Fruit fly (Drosophila melanogaster): ENCODE results near the gene CG46427.

Gene CG46427

dm6 chr3R:12425510-12426309 is 13.2 kb downstream of the CG46427 start, which contains the start of gene Pp1-87B:
TSS of gene Pp1-87B (minus strand) at chr3R:12425917.
- TF ChIP-seq cnc (optimal IDR thresholded peaks at IDR 0.05) (no peak), toe (GFP tag; optimal IDR thresholded peaks at IDR 0.05) (no peak), CG5204 (GFP tag; optimal IDR thresholded peaks at IDR 0.05) (no peak), CG12768 (GFP tag; optimal IDR thresholded peaks at IDR 0.05) (no peak), Crg-1 (GFP tag; optimal IDR thresholded peaks at IDR 0.05) (peak; percentile 4), CG7101 (tag; optimal IDR thresholded peaks at IDR 0.05) (peak; percentile 24), Mnt (GFP tag; optimal IDR thresholded peaks at IDR 0.05) (peak; percentile 25), tj (GFP tag; optimal IDR thresholded peaks at IDR 0.05) (peak; percentile 27), CG1620 (GFP tag; optimal IDR thresholded peaks at IDR 0.05) (peak; percentile 40), CG11617 (GFP tag; optimal IDR thresholded peaks at IDR 0.05) (peak; percentile 33), pad (GFP tag; optimal IDR thresholded peaks at IDR 0.05) (peak; percentile 58), Clk (GFP tag; optimal IDR thresholded peaks at IDR 0.05) (peak; percentile 22), CG33017 (tag; optimal IDR thresholded peaks at IDR 0.05) (no peak), bab1 (GFP tag; optimal IDR thresholded peaks at IDR 0.05) (peak; percentile 4), kay (GFP tag; ENCODE audit: borderline replicate concordance) (no peak), ovo (GFP tag; optimal IDR thresholded peaks at IDR 0.05) (no peak), CG14711 (tag; optimal IDR thresholded peaks at IDR 0.05) (no peak), Hr96 (GFP tag; optimal IDR thresholded peaks at IDR 0.05) (no peak), cic (GFP tag; optimal IDR thresholded peaks at IDR 0.05) (no peak), CG7045 (GFP tag; optimal IDR thresholded peaks at IDR 0.05) (peak; percentile 51)

dm6 chr3R:12423997-12424396 is 14.9 kb downstream of the CG46427 start:
- no peak for TF ChIP-seq pad (GFP tag; optimal IDR thresholded peaks at IDR 0.05)
- no peak for TF ChIP-seq CG1620 (GFP tag; optimal IDR thresholded peaks at IDR 0.05)
- no peak for TF ChIP-seq Crg-1 (GFP tag; optimal IDR thresholded peaks at IDR 0.05)
- no peak for TF ChIP-seq CG7101 (tag; optimal IDR thresholded peaks at IDR 0.05)
- TF ChIP-seq cnc (optimal IDR thresholded peaks at IDR 0.05): no peak
- no peak for TF ChIP-seq CG33017 (tag; optimal IDR thresholded peaks at IDR 0.05)
- no peak for TF ChIP-seq CG11617 (GFP tag; optimal IDR thresholded peaks at IDR 0.05)
- TF ChIP-seq kay (GFP tag; ENCODE audit: borderline replicate concordance): no peak
- no peak for TF ChIP-seq Clk (GFP tag; optimal IDR thresholded peaks at IDR 0.05)
- no peak for TF ChIP-seq CG14711 (tag; optimal IDR thresholded peaks at IDR 0.05)
- no peak for TF ChIP-seq Hr96 (GFP tag; optimal IDR thresholded peaks at IDR 0.05)
- no peak for TF ChIP-seq Mnt (GFP tag; optimal IDR thresholded peaks at IDR 0.05)
- no peak for TF ChIP-seq CG12768 (GFP tag; optimal IDR thresholded peaks at IDR 0.05)
- no peak for TF ChIP-seq CG7045 (GFP tag; optimal IDR thresholded peaks at IDR 0.05)
- TF ChIP-seq toe (GFP tag; optimal IDR thresholded peaks at IDR 0.05): no peak
- TF ChIP-seq tj (GFP tag; optimal IDR thresholded peaks at IDR 0.05): no peak
- TF ChIP-seq bab1 (GFP tag; optimal IDR thresholded peaks at IDR 0.05): no peak
- no peak for TF ChIP-seq ovo (GFP tag; optimal IDR thresholded peaks at IDR 0.05)

dm6 chr3R:12422379-12422975 is 16.5 kb downstream of the CG46427 start, which contains the start of the genes Scgbeta and CG17202:
TSS of gene Scgbeta (minus strand) at chr3R:12422429.
TSS of gene CG17202 (plus strand) at chr3R:12422768.
- no peak for TF ChIP-seq Hr96 (GFP tag; optimal IDR thresholded peaks at IDR 0.05)
- no peak for TF ChIP-seq pad (GFP tag; optimal IDR thresholded peaks at IDR 0.05)
- TF ChIP-seq CG14711 (tag; optimal IDR thresholded peaks at IDR 0.05): no peak
- no peak for TF ChIP-seq Mnt (GFP tag; optimal IDR thresholded peaks at IDR 0.05)
- TF ChIP-seq Crg-1 (GFP tag; optimal IDR thresholded peaks at IDR 0.05): no peak
- no peak for TF ChIP-seq cnc (optimal IDR thresholded peaks at IDR 0.05)
- TF ChIP-seq CG33017 (tag; optimal IDR thresholded peaks at IDR 0.05): no peak
- no peak for TF ChIP-seq tj (GFP tag; optimal IDR thresholded peaks at IDR 0.05)
- TF ChIP-seq toe (GFP tag; optimal IDR thresholded peaks at IDR 0.05): no peak
- TF ChIP-seq cic (GFP tag; optimal IDR thresholded peaks at IDR 0.05): peak; percentile 22
- TF ChIP-seq CG12768 (GFP tag; optimal IDR thresholded peaks at IDR 0.05): peak; percentile 35
- no peak for TF ChIP-seq CG5204 (GFP tag; optimal IDR thresholded peaks at IDR 0.05)
- TF ChIP-seq CG1620 (GFP tag; optimal IDR thresholded peaks at IDR 0.05): no peak
- peak; percentile 10 for TF ChIP-seq bab1 (GFP tag; optimal IDR thresholded peaks at IDR 0.05)
- TF ChIP-seq CG7045 (GFP tag; optimal IDR thresholded peaks at IDR 0.05): no peak
- TF ChIP-seq kay (GFP tag; ENCODE audit: borderline replicate concordance): no peak
- TF ChIP-seq ovo (GFP tag; optimal IDR thresholded peaks at IDR 0.05): no peak
- TF ChIP-seq Clk (GFP tag; optimal IDR thresholded peaks at IDR 0.05): no peak
- TF ChIP-seq CG7101 (tag; optimal IDR thresholded peaks at IDR 0.05): peak; percentile 18
- TF ChIP-seq CG11617 (GFP tag; optimal IDR thresholded peaks at IDR 0.05): peak; percentile 13

- TF ChIP-seq tj (GFP tag; optimal IDR thresholded peaks at IDR 0.05) (no peak), Crg-1 (GFP tag; optimal IDR thresholded peaks at IDR 0.05) (no peak), kay (GFP tag; ENCODE audit: borderline replicate concordance) (no peak), bab1 (GFP tag; optimal IDR thresholded peaks at IDR 0.05) (peak; percentile 14), toe (GFP tag; optimal IDR thresholded peaks at IDR 0.05) (no peak), pad (GFP tag; optimal IDR thresholded peaks at IDR 0.05) (no peak), Hr96 (GFP tag; optimal IDR thresholded peaks at IDR 0.05) (no peak), CG1620 (GFP tag; optimal IDR thresholded peaks at IDR 0.05) (no peak), Mnt (GFP tag; optimal IDR thresholded peaks at IDR 0.05) (peak; percentile 10), CG14711 (tag; optimal IDR thresholded peaks at IDR 0.05) (no peak), cnc (optimal IDR thresholded peaks at IDR 0.05) (no peak), CG11617 (GFP tag; optimal IDR thresholded peaks at IDR 0.05) (peak; percentile 11), CG5204 (GFP tag; optimal IDR thresholded peaks at IDR 0.05) (no peak), CG12768 (GFP tag; optimal IDR thresholded peaks at IDR 0.05) (no peak), CG33017 (tag; optimal IDR thresholded peaks at IDR 0.05) (peak; percentile 27), CG7045 (GFP tag; optimal IDR thresholded peaks at IDR 0.05) (no peak), cic (GFP tag; optimal IDR thresholded peaks at IDR 0.05) (no peak)
Observed at dm6 chr3R:12413274-12413958, 25.5 kb downstream of the CG46427 start, which contains the start of the genes Dip-C and pps. TSS of gene Dip-C (minus strand) at chr3R:12413759. TSS of gene pps (plus strand) at chr3R:12413828.

Data from whole organism, adult.